Worm (Caenorhabditis elegans): ENCODE measurements around the gene math-14.

DNA sequence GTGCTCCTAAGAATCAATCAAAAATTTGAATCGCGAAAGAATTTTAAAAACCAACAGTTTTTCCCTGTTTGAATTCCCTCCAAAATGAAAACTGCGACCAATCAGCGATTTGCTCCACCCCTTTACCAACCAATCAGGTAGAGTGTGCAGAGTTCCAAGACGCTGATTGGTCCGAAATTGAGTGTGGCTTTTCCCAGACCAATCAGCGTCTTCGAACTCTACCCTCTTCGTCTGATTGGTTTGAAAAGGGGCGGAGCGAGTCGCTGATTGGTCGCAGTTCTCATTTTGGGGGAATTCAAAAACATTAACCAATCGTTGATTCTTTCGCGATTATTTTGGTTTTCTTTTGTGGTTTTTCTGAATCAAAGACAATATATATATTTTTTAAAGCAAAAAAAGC, 24.7 kb upstream of the math-14 start:
- no peak for TF ChIP-seq nhr-6 (tag; optimal IDR thresholded peaks at IDR 0.05)
- TF ChIP-seq hif-1 (tag; optimal IDR thresholded peaks at IDR 0.05) = no peak
- no peak for TF ChIP-seq spr-3 (GFP tag; optimal IDR thresholded peaks at IDR 0.05)
- no peak for TF ChIP-seq ces-1 (GFP tag; optimal IDR thresholded peaks at IDR 0.05)
- TF ChIP-seq pha-4 (GFP tag; IDR thresholded peaks at IDR 0.05) = no peak
- no peak for TF ChIP-seq pha-4 (tag; optimal IDR thresholded peaks at IDR 0.05)
- no peak for TF ChIP-seq ceh-62 (tag; optimal IDR thresholded peaks at IDR 0.05)
- TF ChIP-seq aly-2 (tag; optimal IDR thresholded peaks at IDR 0.05) = no peak

Data from whole organism, L4 larva.